In genomic region chr3L:11074043-11074853, dm6 we compare ENCODE assay signal across 1 fruit fly cellular context.
TF ChIP-seq lines count a peak whose summit lies in the region.

TSS of gene Pfdn2 (minus strand) at chr3L:11074388.
TSS of gene Noc1 (plus strand) at chr3L:11074769.

TF ChIP-seq in whole organism, embryonic, 481 proteins besides CTCF, POLR2A, EP300 and RAD21 (continued from another document):
- TF ChIP-seq Dip2 (GFP tag; IDR thresholded peaks at IDR 0.05; lab: Robert Waterston, UW) = no peak
- TF ChIP-seq Six4 (GFP tag; optimal IDR thresholded peaks at IDR 0.05; lab: Kevin White, UChicago) = peak; percentile 47
- no peak for TF ChIP-seq BtbVII (GFP tag; optimal IDR thresholded peaks at IDR 0.05; lab: Kevin White, UChicago)
- TF ChIP-seq dati (GFP tag; IDR thresholded peaks at IDR 0.05; lab: Robert Waterston, UW) = no peak
- no peak for TF ChIP-seq zen (tag; optimal IDR thresholded peaks at IDR 0.05; lab: Kevin White, UChicago)
- TF ChIP-seq ftz-f1 (GFP tag; optimal IDR thresholded peaks at IDR 0.05; lab: Kevin White, UChicago) = no peak
- peak; percentile 29 for TF ChIP-seq B-H2 (GFP tag; optimal IDR thresholded peaks at IDR 0.05; lab: Kevin White, UChicago)
- TF ChIP-seq CG10462 (GFP tag; optimal IDR thresholded peaks at IDR 0.05; lab: Kevin White, UChicago) = peak; percentile 31
- peak; percentile 43; the same call in 1 of the 2 replicates for TF ChIP-seq CG14014 (GFP tag; IDR thresholded peaks at IDR 0.05; lab: Robert Waterston, UW)
- TF ChIP-seq twi (tag; optimal IDR thresholded peaks at IDR 0.05; lab: Kevin White, UChicago) = peak; percentile 82
- no peak for TF ChIP-seq fd102C (GFP tag; optimal IDR thresholded peaks at IDR 0.05; lab: Kevin White, UChicago)
- no peak; the same call in 2 of the 3 replicates for TF ChIP-seq croc (GFP tag; conservative IDR thresholded peaks at IDR 0.05; lab: Robert Waterston, UW)
- TF ChIP-seq sug (tag; optimal IDR thresholded peaks at IDR 0.05; lab: Kevin White, UChicago) = peak; percentile 58
- TF ChIP-seq CG4707 (GFP tag; optimal IDR thresholded peaks at IDR 0.05; lab: Kevin White, UChicago) = no peak
- TF ChIP-seq jing (GFP tag; optimal IDR thresholded peaks at IDR 0.05; lab: Kevin White, UChicago) = no peak
- TF ChIP-seq CG2889 (GFP tag; IDR thresholded peaks at IDR 0.05; lab: Robert Waterston, UW) = no peak
- TF ChIP-seq mld (GFP tag; IDR thresholded peaks at IDR 0.05; lab: Robert Waterston, UW; ENCODE audit: partially characterized antibody) = no peak
- TF ChIP-seq CG14667 (GFP tag; IDR thresholded peaks at IDR 0.05; lab: Robert Waterston, UW) = peak; percentile 12; the same call in 1 of the 2 replicates
- no peak for TF ChIP-seq sima (GFP tag; optimal IDR thresholded peaks at IDR 0.05; lab: Kevin White, UChicago)
- no peak for TF ChIP-seq Dfd (GFP tag; optimal IDR thresholded peaks at IDR 0.05; lab: Kevin White, UChicago)
- peak; percentile 54 for TF ChIP-seq CG30020 (tag; optimal IDR thresholded peaks at IDR 0.05; lab: Kevin White, UChicago)
- no peak for TF ChIP-seq hkb (optimal IDR thresholded peaks at IDR 0.05; lab: Kevin White, UChicago)
- no peak; the same call in 1 of the 2 replicates for TF ChIP-seq hkb (GFP tag; IDR thresholded peaks at IDR 0.05; lab: Robert Waterston, UW)
- no peak for TF ChIP-seq so (GFP tag; IDR thresholded peaks at IDR 0.05; lab: Robert Waterston, UW)
- peak; percentile 70 for TF ChIP-seq Rfx (GFP tag; IDR thresholded peaks at IDR 0.05; lab: Robert Waterston, UW)
- TF ChIP-seq CG16863 (GFP tag; optimal IDR thresholded peaks at IDR 0.05; lab: Kevin White, UChicago) = no peak
- no peak for TF ChIP-seq NC2α (GFP tag; optimal IDR thresholded peaks at IDR 0.05; lab: Kevin White, UChicago)
- TF ChIP-seq mam (GFP tag; optimal IDR thresholded peaks at IDR 0.05; lab: Kevin White, UChicago) = peak; percentile 43
- TF ChIP-seq zfh2 (GFP tag; optimal IDR thresholded peaks at IDR 0.05; lab: Kevin White, UChicago) = peak; percentile 27
- peak; percentile 57 for TF ChIP-seq CG8290 (GFP tag; optimal IDR thresholded peaks at IDR 0.05; lab: Kevin White, UChicago)
- no peak for TF ChIP-seq CG8290 (tag; optimal IDR thresholded peaks at IDR 0.05; lab: Kevin White, UChicago)
- TF ChIP-seq CG11398 (GFP tag; optimal IDR thresholded peaks at IDR 0.05; lab: Kevin White, UChicago) = no peak
- TF ChIP-seq CG13123 (GFP tag; optimal IDR thresholded peaks at IDR 0.05; lab: Kevin White, UChicago) = no peak
- peak; percentile 66 for TF ChIP-seq CG18262 (tag; optimal IDR thresholded peaks at IDR 0.05; lab: Kevin White, UChicago)
- TF ChIP-seq toy (GFP tag; IDR thresholded peaks at IDR 0.05; lab: Robert Waterston, UW) = no peak
- TF ChIP-seq tin (GFP tag; optimal IDR thresholded peaks at IDR 0.05; lab: Kevin White, UChicago) = peak; percentile 23
- TF ChIP-seq CG30431 (GFP tag; optimal IDR thresholded peaks at IDR 0.05; lab: Kevin White, UChicago) = no peak
- TF ChIP-seq Scr (GFP tag; IDR thresholded peaks at IDR 0.05; lab: Robert Waterston, UW; ENCODE audit: partially characterized antibody) = no peak
- no peak for TF ChIP-seq CG31388 (GFP tag; optimal IDR thresholded peaks at IDR 0.05; lab: Kevin White, UChicago)
- TF ChIP-seq ewg (GFP tag; optimal IDR thresholded peaks at IDR 0.05; lab: Kevin White, UChicago) = peak; percentile 53
- peak; percentile 6 for TF ChIP-seq CG15479 (GFP tag; optimal IDR thresholded peaks at IDR 0.05; lab: Kevin White, UChicago)
- no peak for TF ChIP-seq CG6813 (GFP tag; optimal IDR thresholded peaks at IDR 0.05; lab: Kevin White, UChicago)
- TF ChIP-seq pb (GFP tag; optimal IDR thresholded peaks at IDR 0.05; lab: Kevin White, UChicago) = no peak
- TF ChIP-seq CG32772 (GFP tag; IDR thresholded peaks at IDR 0.05; lab: Robert Waterston, UW) = peak; percentile 55
- no peak for TF ChIP-seq dimm (GFP tag; IDR thresholded peaks at IDR 0.05; lab: Robert Waterston, UW)
- TF ChIP-seq stwl (tag; optimal IDR thresholded peaks at IDR 0.05; lab: Kevin White, UChicago) = no peak
- TF ChIP-seq CG8765 (GFP tag; IDR thresholded peaks at IDR 0.05; lab: Robert Waterston, UW) = no peak
- TF ChIP-seq tap (tag; optimal IDR thresholded peaks at IDR 0.05; lab: Kevin White, UChicago) = no peak
- peak; percentile 55; the same call in 1 of the 3 replicates for TF ChIP-seq Aef1 (GFP tag; IDR thresholded peaks at IDR 0.05; lab: Robert Waterston, UW)
- no peak for TF ChIP-seq dan (GFP tag; IDR thresholded peaks at IDR 0.05; lab: Robert Waterston, UW)
- no peak for TF ChIP-seq wek (GFP tag; optimal IDR thresholded peaks at IDR 0.05; lab: Kevin White, UChicago)
- TF ChIP-seq lilli (GFP tag; optimal IDR thresholded peaks at IDR 0.05; lab: Kevin White, UChicago) = peak; percentile 45
- peak in 1 of 2 experiments; percentile 62 for TF ChIP-seq bsh (GFP tag; optimal IDR thresholded peaks at IDR 0.05; lab: Kevin White, UChicago)
- TF ChIP-seq CG9817 (tag; optimal IDR thresholded peaks at IDR 0.05; lab: Kevin White, UChicago) = peak; percentile 56
- no peak for TF ChIP-seq Side (GFP tag; optimal IDR thresholded peaks at IDR 0.05; lab: Kevin White, UChicago)
- TF ChIP-seq CG8924 (tag; optimal IDR thresholded peaks at IDR 0.05; lab: Kevin White, UChicago) = peak; percentile 50
- peak; percentile 57 for TF ChIP-seq dm (GFP tag; optimal IDR thresholded peaks at IDR 0.05; lab: Kevin White, UChicago)
- TF ChIP-seq CG15073 (GFP tag; optimal IDR thresholded peaks at IDR 0.05; lab: Kevin White, UChicago) = no peak
- no peak for TF ChIP-seq CG33213 (GFP tag; optimal IDR thresholded peaks at IDR 0.05; lab: Kevin White, UChicago)
- TF ChIP-seq Fer1 (GFP tag; optimal IDR thresholded peaks at IDR 0.05; lab: Kevin White, UChicago) = no peak
- TF ChIP-seq NK7.1 (GFP tag; optimal IDR thresholded peaks at IDR 0.05; lab: Kevin White, UChicago) = no peak
- peak in 1 of 2 experiments; percentile 67 for TF ChIP-seq dpn (GFP tag; optimal IDR thresholded peaks at IDR 0.05; lab: Kevin White, UChicago)
- peak; percentile 44; the same call in 1 of the 2 replicates for TF ChIP-seq esg (GFP tag; conservative IDR thresholded peaks at IDR 0.05; lab: Robert Waterston, UW)
- TF ChIP-seq Atf6 (GFP tag; IDR thresholded peaks at IDR 0.05; lab: Robert Waterston, UW) = no peak
- no peak for TF ChIP-seq abd-A (tag; optimal IDR thresholded peaks at IDR 0.05; lab: Kevin White, UChicago)
- TF ChIP-seq CG12391 (tag; optimal IDR thresholded peaks at IDR 0.05; lab: Kevin White, UChicago) = peak; percentile 89
- TF ChIP-seq Drgx (GFP tag; IDR thresholded peaks at IDR 0.05; lab: Robert Waterston, UW) = no peak
- TF ChIP-seq CG13424 (tag; optimal IDR thresholded peaks at IDR 0.05; lab: Kevin White, UChicago) = peak; percentile 73
- peak; percentile 36; the same call in 1 of the 2 replicates for TF ChIP-seq CG6689 (GFP tag; IDR thresholded peaks at IDR 0.05; lab: Robert Waterston, UW)
- TF ChIP-seq jigr1 (GFP tag; IDR thresholded peaks at IDR 0.05; lab: Robert Waterston, UW) = 0 out of 3 replicates have a peak, but pooled peaks have one; percentile 27
- TF ChIP-seq CG43689 (GFP tag; IDR thresholded peaks at IDR 0.05; lab: Robert Waterston, UW) = no peak
